Worm (Caenorhabditis elegans) whole organism, mixed stage, embryonic: ENCODE results near the gene T04A6.3.

Source experiments
- M03D4.4 ChIP-seq: sonication (generic microtip); optimal IDR thresholded peaks from 2 replicates; lab custom pipeline; 2017; ENCODE audit warnings: mild to moderate bottlenecking, missing genetic modification characterization, missing compliant biosample characterization
- bed-3 ChIP-seq: fragments of 200-800 bp; sonication (Bioruptor generic); optimal IDR thresholded peaks from 3 replicates; lab custom pipeline; 2018; ENCODE audit warnings: mild to moderate bottlenecking, missing genetic modification characterization, moderate library complexity, missing compliant biosample characterization
- blmp-1 ChIP-seq: fragments of 150-350 bp; optimal IDR thresholded peaks from 2 replicates; lab custom pipeline; 2014; ENCODE audit warnings: missing biosample characterization, missing genetic modification characterization
- ceh-39 ChIP-seq: fragments of 150-350 bp; optimal IDR thresholded peaks from 2 replicates; lab custom pipeline; 2014; ENCODE audit warnings: missing biosample characterization, missing genetic modification characterization
- ceh-43 ChIP-seq: fragments of 200-800 bp; sonication (Bioruptor generic); optimal IDR thresholded peaks from 2 replicates; lab custom pipeline; 2018; ENCODE audit warnings: mild to moderate bottlenecking, missing genetic modification characterization, moderate library complexity, missing compliant biosample characterization
- ceh-83 ChIP-seq: fragments of 200-800 bp; sonication (Bioruptor generic); optimal IDR thresholded peaks from 2 replicates; lab custom pipeline; 2018; ENCODE audit warnings: mild to moderate bottlenecking, missing genetic modification characterization, missing compliant biosample characterization
- ces-1 ChIP-seq: fragments of 150-350 bp; optimal IDR thresholded peaks from 2 replicates; lab custom pipeline; 2014; ENCODE audit warnings: missing biosample characterization, missing genetic modification reagents, missing genetic modification characterization
- cnd-1 ChIP-seq: fragments of 200-800 bp; sonication (Bioruptor generic); optimal IDR thresholded peaks from 2 replicates; lab custom pipeline; 2018; ENCODE audit warnings: mild to moderate bottlenecking, missing genetic modification characterization, missing compliant biosample characterization
- drap-1 ChIP-seq: fragments of 200-800 bp; sonication (Bioruptor generic); optimal IDR thresholded peaks from 3 replicates; lab custom pipeline; 2018; ENCODE audit warnings: mild to moderate bottlenecking, missing genetic modification characterization, missing compliant biosample characterization
- elt-1 ChIP-seq: sonication (generic microtip); optimal IDR thresholded peaks from 2 replicates; lab custom pipeline; 2017; ENCODE audit warnings: missing genetic modification characterization, mild to moderate bottlenecking, missing compliant biosample characterization, antibody characterized with exemption, moderate library complexity, borderline replicate concordance; ENCODE audit not compliant: insufficient read depth
- elt-3 ChIP-seq: fragments of 150-350 bp; optimal IDR thresholded peaks from 2 replicates; lab custom pipeline; 2014; ENCODE audit warnings: missing biosample characterization, missing genetic modification characterization
- flh-1 ChIP-seq: fragments of 200-800 bp; sonication (Bioruptor generic); optimal IDR thresholded peaks from 2 replicates; lab custom pipeline; 2018; ENCODE audit warnings: mild to moderate bottlenecking, missing genetic modification characterization, moderate library complexity, missing compliant biosample characterization
- ham-2 ChIP-seq: fragments of 200-800 bp; sonication (Bioruptor generic); optimal IDR thresholded peaks from 2 replicates; lab custom pipeline; 2018; ENCODE audit warnings: mild to moderate bottlenecking, missing genetic modification characterization, missing compliant biosample characterization
- hlh-1 ChIP-seq: fragments of 150-350 bp; optimal IDR thresholded peaks from 2 replicates; lab custom pipeline; 2014; ENCODE audit warnings: missing biosample characterization, missing genetic modification reagents, missing genetic modification characterization
- lin-13 ChIP-seq: fragments of 150-350 bp; optimal IDR thresholded peaks from 2 replicates; lab custom pipeline; 2014; ENCODE audit warnings: missing biosample characterization, missing genetic modification characterization
- lin-32 ChIP-seq: fragments of 200-800 bp; sonication (Bioruptor generic); optimal IDR thresholded peaks from 2 replicates; lab custom pipeline; 2018; ENCODE audit warnings: mild to moderate bottlenecking, missing genetic modification characterization, missing compliant biosample characterization
- lsy-2 ChIP-seq: fragments of 150-350 bp; optimal IDR thresholded peaks from 2 replicates; lab custom pipeline; 2014; ENCODE audit warnings: missing biosample characterization, missing genetic modification characterization
- mab-5 ChIP-seq: fragments of 150-350 bp; optimal IDR thresholded peaks from 2 replicates; lab custom pipeline; 2014; ENCODE audit warnings: missing biosample characterization, missing genetic modification characterization
- mep-1 ChIP-seq: fragments of 150-350 bp; optimal IDR thresholded peaks from 2 replicates; lab custom pipeline; 2017; ENCODE audit warnings: missing biosample characterization, missing genetic modification reagents, missing genetic modification characterization, inconsistent platforms
- mls-2 ChIP-seq: sonication (generic microtip); optimal IDR thresholded peaks from 2 replicates; lab custom pipeline; 2016; ENCODE audit warnings: mild to moderate bottlenecking, missing genetic modification characterization, moderate library complexity, missing compliant biosample characterization
- nhr-12 ChIP-seq: fragments of 150-350 bp; optimal IDR thresholded peaks from 2 replicates; lab custom pipeline; 2014; ENCODE audit warnings: missing biosample characterization, missing genetic modification characterization
- nhr-2 ChIP-seq: fragments of 150-350 bp; optimal IDR thresholded peaks from 2 replicates; lab custom pipeline; 2014; ENCODE audit warnings: missing biosample characterization, missing genetic modification characterization
- nhr-237 ChIP-seq: fragments of 150-350 bp; optimal IDR thresholded peaks from 2 replicates; lab custom pipeline; 2014; ENCODE audit warnings: missing biosample characterization, missing genetic modification characterization
- nhr-28 ChIP-seq: fragments of 150-350 bp; optimal IDR thresholded peaks from 2 replicates; lab custom pipeline; 2014; ENCODE audit warnings: missing biosample characterization, missing genetic modification characterization
- nhr-76 ChIP-seq: sonication (generic microtip); optimal IDR thresholded peaks from 2 replicates; lab custom pipeline; 2017; ENCODE audit warnings: missing biosample characterization, missing genetic modification characterization
- pha-4 ChIP-seq: fragments of 150-350 bp; optimal IDR thresholded peaks from 2 replicates; lab custom pipeline; 2018; ENCODE audit warnings: missing biosample characterization, missing genetic modification reagents, missing genetic modification characterization
- sem-2 ChIP-seq: fragments of 200-800 bp; sonication (Bioruptor generic); optimal IDR thresholded peaks from 2 replicates; lab custom pipeline; 2018; ENCODE audit warnings: mild to moderate bottlenecking, missing genetic modification characterization, missing compliant biosample characterization
- snpc-4 ChIP-seq: fragments of 150-350 bp; optimal IDR thresholded peaks from 2 replicates; lab custom pipeline; 2014; ENCODE audit warnings: missing biosample characterization, missing genetic modification characterization
- sptf-1 ChIP-seq: sonication (generic microtip); optimal IDR thresholded peaks from 2 replicates; lab custom pipeline; 2017; ENCODE audit warnings: mild to moderate bottlenecking, missing genetic modification characterization, moderate library complexity, missing compliant biosample characterization
- tbx-8 ChIP-seq: fragments of 200-800 bp; sonication (Bioruptor generic); optimal IDR thresholded peaks from 2 replicates; lab custom pipeline; 2018; ENCODE audit warnings: mild to moderate bottlenecking, missing genetic modification characterization, moderate library complexity, missing compliant biosample characterization
- unc-120 ChIP-seq: sonication (generic microtip); optimal IDR thresholded peaks from 2 replicates; lab custom pipeline; 2017; ENCODE audit warnings: missing genetic modification characterization, missing compliant biosample characterization; ENCODE audit not compliant: poor library complexity, severe bottlenecking
- unc-39 ChIP-seq: fragments of 150-350 bp; optimal IDR thresholded peaks from 2 replicates; lab custom pipeline; 2014; ENCODE audit warnings: missing biosample characterization, missing genetic modification characterization
- unc-62 ChIP-seq: fragments of 150-350 bp; optimal IDR thresholded peaks from 2 replicates; lab custom pipeline; 2014; ENCODE audit warnings: missing biosample characterization, missing genetic modification reagents, missing genetic modification characterization
- zip-8 ChIP-seq: fragments of 150-350 bp; optimal IDR thresholded peaks from 2 replicates; lab custom pipeline; 2014; ENCODE audit warnings: missing biosample characterization, missing genetic modification characterization
- ztf-11 ChIP-seq: fragments of 150-350 bp; optimal IDR thresholded peaks from 2 replicates; lab custom pipeline; 2014; ENCODE audit warnings: missing biosample characterization, missing genetic modification characterization

T04A6.3 gene

DNA sequence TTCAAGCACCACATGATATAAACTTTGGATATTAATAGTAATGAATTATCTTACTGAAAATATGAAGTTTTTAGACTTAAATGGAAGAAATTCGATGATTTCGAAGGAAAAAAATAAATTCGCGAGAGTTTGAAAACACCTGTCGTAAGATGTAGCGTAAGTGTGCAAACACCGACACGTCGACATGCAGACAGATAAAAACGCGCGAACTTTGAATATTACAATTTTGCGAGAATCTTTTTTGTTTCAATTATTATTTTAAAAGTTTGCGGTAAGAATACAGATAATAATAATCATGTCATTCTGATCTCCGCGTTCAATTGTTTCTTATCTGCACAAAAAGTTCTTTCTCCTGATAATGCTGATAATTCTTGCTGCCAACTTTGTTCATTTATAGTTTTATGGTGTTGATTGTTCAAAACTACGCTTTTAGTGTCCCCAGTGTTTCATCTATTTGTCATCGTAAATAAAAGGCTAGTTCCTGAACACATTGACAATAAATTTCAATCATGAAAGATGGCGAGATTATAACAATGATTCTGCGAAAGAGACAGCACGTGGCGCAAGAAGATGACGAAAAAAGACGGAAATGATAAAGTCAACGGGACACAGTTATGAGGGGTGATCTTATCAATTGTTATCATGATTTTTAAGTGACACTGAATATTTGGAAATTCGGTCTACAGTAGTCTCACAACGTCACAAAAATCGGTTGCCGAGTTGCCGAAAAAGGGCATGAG lies 35.9 kb upstream of the T04A6.3 start:
- TF ChIP-seq elt-1 (tag; lab: Kevin White, UChicago) (peak; percentile 13), drap-1 (GFP tag; lab: Kevin White, UChicago) (no peak), unc-62 (GFP tag; lab: Kevin White, UChicago) (peak; percentile 51), elt-3 (tag; lab: Kevin White, UChicago) (peak; percentile 51)

DNA sequence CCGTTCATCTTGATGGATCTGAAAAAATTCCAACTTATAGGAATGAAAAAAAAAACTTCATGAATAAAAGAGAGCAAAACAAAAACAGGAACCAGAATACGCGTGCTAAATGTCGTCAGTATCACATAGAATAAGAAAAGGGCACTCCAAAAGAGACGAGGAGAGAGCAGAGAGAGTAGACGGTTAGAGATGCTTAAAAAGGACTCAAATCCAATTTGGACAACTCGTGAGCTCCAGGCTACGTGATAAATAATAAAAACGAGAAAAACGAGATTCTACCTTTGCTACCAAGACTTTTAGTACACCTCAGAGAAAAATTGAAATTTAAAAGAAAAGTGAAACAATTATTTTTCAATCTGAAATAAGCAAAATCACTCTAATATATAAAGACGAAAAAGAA lies 35.0 kb upstream of the T04A6.3 start, which contains the start of gene upp-1:
TSS of gene upp-1 (minus strand) at position 18 of the 400 bp plus-strand sequence.
- TF ChIP-seq zip-8 (tag; lab: Kevin White, UChicago) (no peak), M03D4.4 (tag; lab: Kevin White, UChicago) (no peak), ces-1 (GFP tag; lab: Kevin White, UChicago) (no peak), ztf-11 (tag; lab: Kevin White, UChicago) (no peak), drap-1 (GFP tag; lab: Kevin White, UChicago) (no peak), bed-3 (GFP tag; lab: Kevin White, UChicago) (no peak), lin-13 (no peak), ceh-43 (GFP tag; lab: Kevin White, UChicago) (no peak), nhr-76 (no peak), unc-120 (tag; lab: Kevin White, UChicago) (no peak)
- TF ChIP-seq, all 35 proteins: peak for 0

DNA sequence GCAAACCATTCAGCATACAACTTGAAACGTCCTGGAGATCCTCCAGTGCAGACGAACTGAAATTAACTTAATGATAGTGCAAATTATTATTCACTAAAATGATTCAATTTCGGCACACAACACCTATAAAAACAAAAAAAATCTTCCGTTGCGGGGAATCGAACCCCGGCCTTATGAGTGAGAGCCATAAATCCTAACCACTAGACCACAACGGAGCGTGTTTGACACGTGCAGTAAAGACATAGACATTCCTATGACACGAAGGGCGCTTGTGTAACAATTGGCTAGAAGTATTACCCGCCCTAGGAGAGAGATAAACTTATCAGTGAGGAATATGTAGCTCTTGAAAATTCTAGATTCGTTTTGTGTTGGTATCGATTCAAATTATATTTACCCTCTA lies 33.9 kb upstream of the T04A6.3 start:
- TF ChIP-seq ztf-11 (tag; lab: Kevin White, UChicago): no peak
- no peak for TF ChIP-seq ham-2 (GFP tag; lab: Kevin White, UChicago)
- TF ChIP-seq lin-32: peak; percentile 35
- TF ChIP-seq nhr-237 (tag; lab: Kevin White, UChicago): no peak
- no peak for TF ChIP-seq mep-1 (tag; lab: Kevin White, UChicago)
- peak; percentile 61 for TF ChIP-seq flh-1
- no peak for TF ChIP-seq lsy-2 (tag; lab: Kevin White, UChicago)
- TF ChIP-seq pha-4 (tag; lab: Kevin White, UChicago): no peak
- no peak for TF ChIP-seq zip-8 (tag; lab: Kevin White, UChicago)
- peak; percentile 83 for TF ChIP-seq ceh-83
- no peak for TF ChIP-seq nhr-28 (tag; lab: Kevin White, UChicago)
- TF ChIP-seq sem-2 (GFP tag; lab: Kevin White, UChicago): peak; percentile 51
- no peak for TF ChIP-seq unc-62 (GFP tag; lab: Kevin White, UChicago)
- peak; percentile 71 for TF ChIP-seq M03D4.4 (tag; lab: Kevin White, UChicago)
- TF ChIP-seq elt-3 (tag; lab: Kevin White, UChicago): no peak
- TF ChIP-seq ceh-39: no peak
- TF ChIP-seq snpc-4 (tag; lab: Kevin White, UChicago): no peak
- peak; percentile 63 for TF ChIP-seq drap-1 (GFP tag; lab: Kevin White, UChicago)
- TF ChIP-seq bed-3 (GFP tag; lab: Kevin White, UChicago): no peak
- no peak for TF ChIP-seq blmp-1 (tag; lab: Kevin White, UChicago)
- peak; percentile 76 for TF ChIP-seq sptf-1 (tag; lab: Kevin White, UChicago)
- peak; percentile 61 for TF ChIP-seq unc-120 (tag; lab: Kevin White, UChicago)
- no peak for TF ChIP-seq unc-39 (tag; lab: Kevin White, UChicago)
- peak; percentile 9 for TF ChIP-seq tbx-8 (GFP tag; lab: Kevin White, UChicago)
- no peak for TF ChIP-seq ceh-43 (GFP tag; lab: Kevin White, UChicago)
- TF ChIP-seq ces-1 (GFP tag; lab: Kevin White, UChicago): no peak
- TF ChIP-seq cnd-1 (tag; lab: Kevin White, UChicago): peak; percentile 63
- peak; percentile 20 for TF ChIP-seq lin-13
- no peak for TF ChIP-seq nhr-12 (tag; lab: Kevin White, UChicago)
- peak; percentile 65 for TF ChIP-seq mls-2 (tag; lab: Kevin White, UChicago)
- TF ChIP-seq elt-1 (tag; lab: Kevin White, UChicago): no peak
- no peak for TF ChIP-seq mab-5 (tag; lab: Kevin White, UChicago)
- no peak for TF ChIP-seq hlh-1 (tag; lab: Kevin White, UChicago)
- TF ChIP-seq nhr-76: no peak
- TF ChIP-seq nhr-2 (tag; lab: Kevin White, UChicago): no peak
- TF ChIP-seq, all 35 proteins: peak for 12
